Worm (Caenorhabditis elegans): ENCODE measurements around the gene F21H7.5.

Gene F21H7.5

DNA sequence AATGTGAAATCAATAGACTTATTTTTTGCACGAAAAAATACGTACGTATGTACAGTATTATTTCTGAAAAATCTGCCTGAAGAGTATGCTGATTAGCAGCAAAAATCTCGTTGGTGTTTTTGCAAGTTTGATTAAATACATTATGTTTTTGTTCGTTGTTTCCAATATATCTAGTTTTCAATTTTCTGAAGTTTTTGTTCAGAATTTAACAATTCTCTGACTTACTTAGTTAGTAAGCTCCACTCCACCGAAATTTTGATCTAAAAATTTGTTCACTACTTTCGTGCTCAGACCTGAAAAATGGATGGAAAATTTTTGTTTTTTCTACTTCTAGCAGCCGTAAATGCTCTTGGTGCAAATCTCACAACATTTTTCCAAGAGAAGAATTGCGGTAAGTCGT is 32.4 kb upstream of the F21H7.5 start, which contains the start of gene irld-26:
Gene irld-26 (plus strand): TSS at position 301 of the 400 bp plus-strand sequence.
- no peak for TF ChIP-seq ama-1 (optimal IDR thresholded peaks at IDR 0.05)
- TF ChIP-seq tbx-37 (GFP tag; conservative IDR thresholded peaks at IDR 0.05): no peak
- TF ChIP-seq tbx-11 (GFP tag; IDR thresholded peaks at IDR 0.05): no peak
- no peak for TF ChIP-seq tra-4 (tag; optimal IDR thresholded peaks at IDR 0.05)

DNA sequence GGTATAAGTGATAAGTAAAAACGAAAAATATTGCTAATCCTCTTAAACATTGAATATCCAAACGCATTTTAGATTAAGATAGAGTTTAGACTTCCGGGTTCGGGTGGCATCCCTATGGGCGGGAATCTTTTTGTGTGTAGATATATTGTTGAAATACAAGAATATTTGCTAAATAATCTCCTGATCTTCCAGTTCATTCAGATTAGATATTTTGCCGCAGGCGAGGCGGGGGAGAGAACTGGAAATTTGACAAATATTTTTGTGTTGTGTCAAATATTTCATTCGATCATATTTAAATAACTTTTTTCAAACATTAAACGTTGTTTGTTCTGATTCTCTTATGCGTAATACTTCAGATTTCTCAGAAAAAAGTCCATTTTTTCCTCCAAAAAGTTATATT is 27.5 kb upstream of the F21H7.5 start, which contains the start of gene oac-15:
Gene oac-15 (minus strand): TSS at position 101 of the 400 bp plus-strand sequence.
- no peak for TF ChIP-seq flt-1 (GFP tag; IDR thresholded peaks at IDR 0.05)
- no peak for TF ChIP-seq B0310.2 (tag; optimal IDR thresholded peaks at IDR 0.05)
- TF ChIP-seq ceh-36 (tag; optimal IDR thresholded peaks at IDR 0.05): no peak
- TF ChIP-seq tbx-37 (GFP tag; conservative IDR thresholded peaks at IDR 0.05): no peak
- TF ChIP-seq tra-4 (tag; optimal IDR thresholded peaks at IDR 0.05): no peak
- no peak for TF ChIP-seq tbx-11 (GFP tag; IDR thresholded peaks at IDR 0.05)
- no peak for TF ChIP-seq scrt-1 (GFP tag; IDR thresholded peaks at IDR 0.05)
- TF ChIP-seq aly-1 (tag; optimal IDR thresholded peaks at IDR 0.05): no peak
- TF ChIP-seq ama-1 (optimal IDR thresholded peaks at IDR 0.05): no peak
- TF ChIP-seq hmg-4 (GFP tag; optimal IDR thresholded peaks at IDR 0.05): no peak
- TF ChIP-seq ceh-13 (GFP tag; optimal IDR thresholded peaks at IDR 0.05): no peak
- TF ChIP-seq hnd-1 (tag; optimal IDR thresholded peaks at IDR 0.05): no peak
- no peak for TF ChIP-seq ets-7 (tag; optimal IDR thresholded peaks at IDR 0.05)
- TF ChIP-seq F13C5.2 (tag; optimal IDR thresholded peaks at IDR 0.05): no peak
- no peak for TF ChIP-seq hmbx-1 (tag; optimal IDR thresholded peaks at IDR 0.05)
- no peak for TF ChIP-seq pes-1 (GFP tag; IDR thresholded peaks at IDR 0.05)
- no peak for TF ChIP-seq sea-1 (GFP tag; conservative IDR thresholded peaks at IDR 0.05)

DNA sequence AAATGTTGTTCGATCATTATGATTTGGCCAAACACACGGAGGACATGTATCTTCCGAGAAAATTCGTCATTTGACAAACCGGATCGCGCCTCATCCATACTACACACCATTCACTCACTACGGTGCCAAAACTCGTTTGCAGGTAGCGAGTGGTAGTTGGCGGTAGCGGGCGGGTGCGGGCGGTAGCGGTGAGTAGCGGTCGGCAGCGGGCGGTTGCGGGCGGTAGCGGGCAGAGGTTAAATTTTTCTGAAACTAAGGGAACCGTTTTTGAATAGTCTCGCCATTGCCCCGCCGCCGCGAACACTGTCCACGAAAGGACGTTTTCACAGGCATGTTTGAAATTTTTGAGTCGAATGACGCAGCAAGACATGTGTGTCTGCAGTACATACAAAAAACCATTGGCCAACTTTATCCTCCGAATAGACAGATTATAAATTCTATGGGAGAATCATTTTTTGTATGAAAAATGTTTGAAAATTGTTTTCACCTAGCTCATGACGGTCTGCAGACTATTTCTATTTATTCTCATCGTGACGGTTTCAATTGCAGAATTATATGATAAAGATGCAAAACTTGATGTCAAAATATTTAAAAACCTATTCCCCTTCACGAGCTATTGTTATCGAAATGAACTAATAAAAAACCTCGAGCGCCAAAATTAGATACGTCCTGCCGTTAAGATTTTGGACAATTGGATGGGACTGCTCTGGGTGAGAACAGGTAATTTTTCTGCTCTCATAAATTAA is 26.9 kb upstream of the F21H7.5 start, which contains the start of gene F11A5.16:
Gene F11A5.16 (plus strand): TSS at position 696 of the 746 bp plus-strand sequence.
- TF ChIP-seq tbx-37 (GFP tag; conservative IDR thresholded peaks at IDR 0.05) (no peak), scrt-1 (GFP tag; IDR thresholded peaks at IDR 0.05) (no peak), ama-1 (optimal IDR thresholded peaks at IDR 0.05) (no peak), pes-1 (GFP tag; IDR thresholded peaks at IDR 0.05) (no peak), B0310.2 (tag; optimal IDR thresholded peaks at IDR 0.05) (no peak), aly-1 (tag; optimal IDR thresholded peaks at IDR 0.05) (no peak), tbx-11 (GFP tag; IDR thresholded peaks at IDR 0.05) (no peak), ceh-13 (GFP tag; optimal IDR thresholded peaks at IDR 0.05) (no peak)

DNA sequence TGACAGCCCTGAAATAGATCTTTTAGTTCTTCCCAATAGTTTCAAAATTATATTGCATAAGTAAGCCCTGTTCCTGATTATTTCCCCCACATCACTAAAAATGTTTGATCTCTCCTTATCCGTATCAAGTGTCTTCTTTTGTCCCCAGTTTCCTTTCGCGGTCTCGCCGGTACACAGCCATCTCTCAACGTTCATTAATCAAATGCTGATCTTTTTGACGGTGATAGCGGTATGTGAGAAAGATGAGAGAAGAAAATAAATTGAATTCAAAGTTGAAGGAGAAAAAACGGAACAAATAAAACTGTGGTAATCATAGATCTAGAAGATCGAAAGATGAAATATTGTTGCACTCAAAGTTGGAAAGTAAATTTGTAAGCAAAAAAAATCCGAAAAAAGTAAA is 25.6 kb upstream of the F21H7.5 start:
- TF ChIP-seq ceh-36 (tag; optimal IDR thresholded peaks at IDR 0.05) (no peak), aly-1 (tag; optimal IDR thresholded peaks at IDR 0.05) (no peak), ama-1 (optimal IDR thresholded peaks at IDR 0.05) (no peak), ets-7 (tag; optimal IDR thresholded peaks at IDR 0.05) (no peak), F13C5.2 (tag; optimal IDR thresholded peaks at IDR 0.05) (no peak), scrt-1 (GFP tag; IDR thresholded peaks at IDR 0.05) (no peak), hmbx-1 (tag; optimal IDR thresholded peaks at IDR 0.05) (no peak), tbx-11 (GFP tag; IDR thresholded peaks at IDR 0.05) (no peak), ceh-13 (GFP tag; optimal IDR thresholded peaks at IDR 0.05) (no peak), flt-1 (GFP tag; IDR thresholded peaks at IDR 0.05) (no peak), pes-1 (GFP tag; IDR thresholded peaks at IDR 0.05) (no peak), hnd-1 (tag; optimal IDR thresholded peaks at IDR 0.05) (no peak), tbx-37 (GFP tag; conservative IDR thresholded peaks at IDR 0.05) (no peak), tra-4 (tag; optimal IDR thresholded peaks at IDR 0.05) (no peak)

DNA sequence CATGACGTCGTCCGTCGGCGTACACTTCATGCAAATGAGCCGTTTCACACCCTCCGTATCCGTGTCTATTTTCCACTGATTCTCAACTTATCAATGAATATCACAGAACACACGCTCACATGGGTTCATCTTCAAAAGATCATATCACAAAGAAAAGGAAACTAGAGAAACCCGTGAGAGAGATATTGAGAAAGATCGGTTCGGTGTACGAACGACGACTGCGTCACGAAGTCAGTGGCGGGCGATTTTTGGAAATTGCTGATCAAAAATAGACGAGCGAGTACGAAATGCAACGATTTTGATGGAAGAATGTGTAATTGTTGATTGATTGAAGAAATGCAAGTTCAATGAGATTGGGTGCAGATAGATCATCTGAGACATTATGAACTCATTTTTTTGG is 24.0 kb upstream of the F21H7.5 start:
- no peak for TF ChIP-seq ama-1 (optimal IDR thresholded peaks at IDR 0.05)
- no peak for TF ChIP-seq hnd-1 (tag; optimal IDR thresholded peaks at IDR 0.05)
- TF ChIP-seq aly-1 (tag; optimal IDR thresholded peaks at IDR 0.05): no peak
- TF ChIP-seq sea-1 (GFP tag; conservative IDR thresholded peaks at IDR 0.05): no peak
- no peak for TF ChIP-seq hmg-4 (GFP tag; optimal IDR thresholded peaks at IDR 0.05)
- no peak for TF ChIP-seq B0310.2 (tag; optimal IDR thresholded peaks at IDR 0.05)
- TF ChIP-seq hmbx-1 (tag; optimal IDR thresholded peaks at IDR 0.05): no peak
- TF ChIP-seq tbx-11 (GFP tag; IDR thresholded peaks at IDR 0.05): no peak
- no peak for TF ChIP-seq ets-7 (tag; optimal IDR thresholded peaks at IDR 0.05)
- TF ChIP-seq ceh-36 (tag; optimal IDR thresholded peaks at IDR 0.05): no peak
- no peak for TF ChIP-seq F13C5.2 (tag; optimal IDR thresholded peaks at IDR 0.05)
- no peak for TF ChIP-seq ceh-13 (GFP tag; optimal IDR thresholded peaks at IDR 0.05)
- TF ChIP-seq scrt-1 (GFP tag; IDR thresholded peaks at IDR 0.05): no peak
- no peak for TF ChIP-seq tra-4 (tag; optimal IDR thresholded peaks at IDR 0.05)
- TF ChIP-seq tbx-37 (GFP tag; conservative IDR thresholded peaks at IDR 0.05): no peak
- no peak for TF ChIP-seq flt-1 (GFP tag; IDR thresholded peaks at IDR 0.05)
- TF ChIP-seq pes-1 (GFP tag; IDR thresholded peaks at IDR 0.05): no peak

DNA sequence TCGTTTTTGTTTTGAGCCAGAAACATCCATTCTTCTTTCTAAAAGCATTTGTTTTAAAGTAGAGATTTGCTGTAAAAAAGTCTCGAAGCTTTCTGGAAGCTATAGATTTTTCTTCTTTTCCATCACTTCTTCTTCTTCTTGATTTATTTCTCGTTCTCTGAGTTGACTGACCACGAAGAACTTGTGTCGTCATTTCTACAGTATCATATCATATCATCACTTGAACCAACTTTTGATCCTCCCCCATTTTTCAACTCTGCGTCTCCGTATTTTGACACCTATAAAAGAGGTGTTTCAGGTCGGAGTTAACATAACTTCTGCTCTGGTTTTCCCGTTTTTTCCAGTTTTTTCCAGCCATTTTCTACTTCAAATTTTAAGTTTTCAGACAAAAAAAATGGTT is 22.8 kb upstream of the F21H7.5 start, which contains the start of gene F11A5.9:
Gene F11A5.9 (plus strand): TSS at position 386 of the 400 bp plus-strand sequence.
- TF ChIP-seq F13C5.2 (tag; optimal IDR thresholded peaks at IDR 0.05) (no peak), hmg-4 (GFP tag; optimal IDR thresholded peaks at IDR 0.05) (no peak), tbx-11 (GFP tag; IDR thresholded peaks at IDR 0.05) (no peak), ceh-36 (tag; optimal IDR thresholded peaks at IDR 0.05) (no peak), tbx-37 (GFP tag; conservative IDR thresholded peaks at IDR 0.05) (no peak), pes-1 (GFP tag; IDR thresholded peaks at IDR 0.05) (no peak), aly-1 (tag; optimal IDR thresholded peaks at IDR 0.05) (no peak), hmbx-1 (tag; optimal IDR thresholded peaks at IDR 0.05) (no peak), scrt-1 (GFP tag; IDR thresholded peaks at IDR 0.05) (no peak), hnd-1 (tag; optimal IDR thresholded peaks at IDR 0.05) (no peak), B0310.2 (tag; optimal IDR thresholded peaks at IDR 0.05) (no peak), tra-4 (tag; optimal IDR thresholded peaks at IDR 0.05) (no peak), ceh-13 (GFP tag; optimal IDR thresholded peaks at IDR 0.05) (no peak), flt-1 (GFP tag; IDR thresholded peaks at IDR 0.05) (no peak), ama-1 (optimal IDR thresholded peaks at IDR 0.05) (no peak), ets-7 (tag; optimal IDR thresholded peaks at IDR 0.05) (no peak), sea-1 (GFP tag; conservative IDR thresholded peaks at IDR 0.05) (no peak)

DNA sequence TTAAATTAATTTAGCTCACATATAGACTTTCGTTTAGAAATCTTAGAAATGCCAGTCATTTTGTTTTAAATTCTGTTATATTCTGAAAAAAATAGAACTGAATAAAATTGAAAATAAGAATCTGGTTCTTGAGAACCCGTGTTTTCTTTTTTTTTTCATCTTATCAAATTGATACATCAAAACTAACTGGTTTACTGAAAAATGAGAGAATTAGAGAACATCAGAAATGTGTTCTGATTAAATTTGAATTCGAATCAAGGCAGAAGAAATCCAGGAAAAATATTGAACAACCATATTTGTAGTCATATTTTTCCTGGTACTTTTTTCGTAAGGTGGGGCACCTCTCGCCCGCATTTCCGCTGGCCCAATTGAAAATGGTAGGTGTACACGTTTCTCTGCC is 18.8 kb upstream of the F21H7.5 start, which contains the start of gene F11A5.15:
Gene F11A5.15 (minus strand): TSS at position 101 of the 400 bp plus-strand sequence.
- TF ChIP-seq F13C5.2 (tag; optimal IDR thresholded peaks at IDR 0.05): no peak
- TF ChIP-seq aly-1 (tag; optimal IDR thresholded peaks at IDR 0.05): no peak
